Worm (Caenorhabditis elegans) whole organism, L4 larva: ENCODE data around the gene W01F3.2.

Experiments
- F10B5.3 ChIP-seq: sonication (generic microtip); optimal IDR thresholded peaks from 2 replicates; lab custom pipeline; 2016; ENCODE audit warnings: mild to moderate bottlenecking, missing genetic modification characterization, missing compliant biosample characterization
- F26F4.8 ChIP-seq: fragments of 200-800 bp; sonication (Bioruptor generic); conservative IDR thresholded peaks from 2 replicates; pipeline ENCODE4 v1.3.6; 2022; ENCODE audit warnings: missing genetic modification characterization, missing compliant biosample characterization
- F49E8.2 ChIP-seq: sonication (generic microtip); optimal IDR thresholded peaks from 2 replicates; lab custom pipeline; 2016; ENCODE audit warnings: missing compliant biosample characterization, mild to moderate bottlenecking, missing genetic modification characterization, borderline replicate concordance
- R02D3.7 ChIP-seq: fragments of 150-350 bp; sonication (generic microtip); optimal IDR thresholded peaks from 3 replicates; lab custom pipeline; 2014; ENCODE audit warnings: missing biosample characterization, missing genetic modification characterization
- T20F7.1 ChIP-seq: fragments of 200-800 bp; sonication (Bioruptor generic); optimal IDR thresholded peaks from 2 replicates; lab custom pipeline; 2018; ENCODE audit warnings: mild to moderate bottlenecking, missing genetic modification characterization, missing compliant biosample characterization
- Y5F2A.4 ChIP-seq: fragments of 200-800 bp; sonication (Bioruptor generic); optimal IDR thresholded peaks from 2 replicates; lab custom pipeline; 2018; ENCODE audit warnings: mild to moderate bottlenecking, missing genetic modification characterization, missing compliant biosample characterization
- ZK546.5 ChIP-seq, 2 experiments: sonication (generic microtip); optimal IDR thresholded peaks; 2 replicates each; lab custom pipeline; 2017; ENCODE audit warnings: missing biosample characterization in 2 of 2, missing genetic modification characterization in 2 of 2
- aha-1 ChIP-seq: fragments of 150-350 bp; peaks from one replicate; lab custom pipeline; 2014; ENCODE audit warnings: missing biosample characterization, missing genetic modification characterization
- ama-1 ChIP-seq: fragments of 150-350 bp; optimal IDR thresholded peaks from 2 replicates; lab custom pipeline; 2014; ENCODE audit warnings: inconsistent platforms, mixed read lengths
- ceh-20 ChIP-seq: fragments of 200-800 bp; sonication (Bioruptor generic); IDR thresholded peaks from 2 replicates; pipeline ENCODE4 v1.3.6; 2022; ENCODE audit warnings: missing genetic modification reagents, missing genetic modification characterization, missing compliant biosample characterization
- ceh-62 ChIP-seq: sonication (generic microtip); optimal IDR thresholded peaks from 2 replicates; lab custom pipeline; 2017; ENCODE audit warnings: missing biosample characterization, missing genetic modification characterization
- ces-1 ChIP-seq: fragments of 150-350 bp; sonication (generic microtip); optimal IDR thresholded peaks from 4 replicates; lab custom pipeline; 2014; ENCODE audit warnings: missing biosample characterization, missing genetic modification reagents, missing genetic modification characterization
- ctbp-1 ChIP-seq: fragments of 200-800 bp; sonication (Bioruptor generic); IDR thresholded peaks from 2 replicates; pipeline ENCODE4 v1.3.6; 2022; ENCODE audit warnings: missing genetic modification reagents, missing genetic modification characterization, missing compliant biosample characterization
- daf-8 ChIP-seq: fragments of 200-800 bp; sonication (Bioruptor generic); IDR thresholded peaks from 2 replicates; pipeline ENCODE4 v1.3.6; 2022; ENCODE audit warnings: missing genetic modification characterization, missing compliant biosample characterization
- dmd-9 ChIP-seq: fragments of 200-800 bp; sonication (Bioruptor generic); IDR thresholded peaks from 2 replicates; pipeline ENCODE4 v1.3.6; 2022; ENCODE audit warnings: missing genetic modification reagents, missing genetic modification characterization, missing compliant biosample characterization
- duxl-1 ChIP-seq: sonication (generic microtip); optimal IDR thresholded peaks from 2 replicates; lab custom pipeline; 2016; ENCODE audit warnings: mild to moderate bottlenecking, missing genetic modification characterization, moderate library complexity, missing compliant biosample characterization; ENCODE audit not compliant: poor library complexity
- gei-8 ChIP-seq: fragments of 200-800 bp; sonication (Bioruptor generic); optimal IDR thresholded peaks from 2 replicates; lab custom pipeline; 2018; ENCODE audit warnings: mild to moderate bottlenecking, missing genetic modification characterization, missing compliant biosample characterization
- hlh-30 ChIP-seq: sonication (generic microtip); optimal IDR thresholded peaks from 2 replicates; lab custom pipeline; 2017; ENCODE audit warnings: antibody characterized with exemption, mild to moderate bottlenecking, missing genetic modification characterization, missing compliant biosample characterization; ENCODE audit not compliant: insufficient read depth
- lin-29 ChIP-seq: fragments of 200-800 bp; sonication (Bioruptor generic); IDR thresholded peaks from 2 replicates; pipeline ENCODE4 v1.3.6; 2022; ENCODE audit warnings: missing genetic modification reagents, missing genetic modification characterization, missing compliant biosample characterization
- madf-5 ChIP-seq, 2 experiments: fragments of 200-800 bp; sonication (Bioruptor generic); IDR thresholded peaks; 2 replicates each; pipeline ENCODE4 v1.3.6; 2022; ENCODE audit warnings: missing compliant biosample characterization in 2 of 2, missing genetic modification characterization in 2 of 2
- mep-1 ChIP-seq: fragments of 150-350 bp; sonication (generic microtip); optimal IDR thresholded peaks from 3 replicates; lab custom pipeline; 2014; ENCODE audit warnings: missing biosample characterization, missing genetic modification characterization
- mxl-3 ChIP-seq: fragments of 200-800 bp; sonication (Bioruptor generic); optimal IDR thresholded peaks from 2 replicates; lab custom pipeline; 2018; ENCODE audit warnings: mild to moderate bottlenecking, missing genetic modification characterization, missing compliant biosample characterization
- nhr-102 ChIP-seq: sonication (generic microtip); optimal IDR thresholded peaks from 2 replicates; lab custom pipeline; 2016; ENCODE audit warnings: mild to moderate bottlenecking, missing genetic modification characterization, moderate library complexity, missing compliant biosample characterization
- nhr-25 ChIP-seq: sonication (generic microtip); optimal IDR thresholded peaks from 2 replicates; lab custom pipeline; 2017; ENCODE audit warnings: missing genetic modification characterization, mild to moderate bottlenecking, missing compliant biosample characterization, antibody characterized with exemption, moderate library complexity, borderline replicate concordance; ENCODE audit not compliant: insufficient read depth
- nhr-28 ChIP-seq: fragments of 150-350 bp; optimal IDR thresholded peaks from 2 replicates; lab custom pipeline; 2014; ENCODE audit warnings: missing biosample characterization, missing genetic modification characterization
- nhr-41 ChIP-seq: fragments of 200-800 bp; sonication (Bioruptor generic); IDR thresholded peaks from 2 replicates; pipeline ENCODE4 v1.3.6; 2022; ENCODE audit warnings: missing genetic modification reagents, missing genetic modification characterization, missing compliant biosample characterization
- nhr-6 ChIP-seq: fragments of 150-350 bp; optimal IDR thresholded peaks from 2 replicates; lab custom pipeline; 2014; ENCODE audit warnings: missing biosample characterization, missing genetic modification characterization
- nhr-76 ChIP-seq: fragments of 150-350 bp; optimal IDR thresholded peaks from 2 replicates; lab custom pipeline; 2014; ENCODE audit warnings: missing biosample characterization, missing genetic modification characterization
- pha-4 ChIP-seq, 2 experiments: fragments of 150-350 bp in 1 of 2; fragments of 200-800 bp in 1 of 2; sonication (Bioruptor generic) in 1 of 2; IDR thresholded peaks in 1 of 2; optimal IDR thresholded peaks in 1 of 2; 2 replicates each; pipeline versions ENCODE4 v1.3.6 to Lab custom; 2014 to 2022; ENCODE audit warnings: missing genetic modification characterization in 2 of 2, missing genetic modification reagents in 2 of 2, missing biosample characterization in 1 of 2, missing compliant biosample characterization in 1 of 2
- saeg-2 ChIP-seq: fragments of 200-800 bp; sonication (Bioruptor generic); IDR thresholded peaks from 2 replicates; pipeline ENCODE4 v1.3.6; 2022; ENCODE audit warnings: missing genetic modification reagents, missing genetic modification characterization, missing compliant biosample characterization
- sdz-12 ChIP-seq: fragments of 200-800 bp; sonication (Bioruptor generic); optimal IDR thresholded peaks from 2 replicates; lab custom pipeline; 2018; ENCODE audit warnings: mild to moderate bottlenecking, missing genetic modification characterization, missing compliant biosample characterization
- spr-1 ChIP-seq: sonication (generic microtip); optimal IDR thresholded peaks from 2 replicates; lab custom pipeline; 2016; ENCODE audit warnings: mild to moderate bottlenecking, missing genetic modification characterization, missing compliant biosample characterization
- tra-1 ChIP-seq: fragments of 200-800 bp; sonication (Bioruptor generic); IDR thresholded peaks from 2 replicates; pipeline ENCODE4 v1.3.6; 2022; ENCODE audit warnings: missing genetic modification reagents, missing genetic modification characterization, missing compliant biosample characterization
- zfp-2 ChIP-seq: sonication (generic microtip); optimal IDR thresholded peaks from 2 replicates; lab custom pipeline; 2016; ENCODE audit warnings: mild to moderate bottlenecking, missing genetic modification characterization, missing compliant biosample characterization
- ztf-11 ChIP-seq: fragments of 150-350 bp; optimal IDR thresholded peaks from 2 replicates; lab custom pipeline; 2014; ENCODE audit warnings: missing biosample characterization, missing genetic modification characterization
- ztf-7 ChIP-seq: fragments of 150-350 bp; optimal IDR thresholded peaks from 2 replicates; lab custom pipeline; 2014; ENCODE audit warnings: missing biosample characterization, missing genetic modification characterization

The W01F3.2 gene

ce11 chrV:20689481-20690039 lies 29.4 kb downstream of the W01F3.2 start, which contains the start of gene F53F8.3:
F53F8.3 (minus strand) TSS chrV:20689531.
- TF ChIP-seq gei-8 (no peak), T20F7.1 (GFP tag; lab: Kevin White, UChicago) (no peak), zfp-2 (tag; lab: Kevin White, UChicago) (no peak), nhr-6 (tag; lab: Kevin White, UChicago) (no peak), ceh-62 (tag; lab: Kevin White, UChicago) (no peak), ces-1 (GFP tag; lab: Kevin White, UChicago) (no peak), spr-1 (tag; lab: Kevin White, UChicago) (no peak), R02D3.7 (tag; lab: Kevin White, UChicago) (no peak), ctbp-1 (GFP tag; lab: Robert Waterston, UW) (no peak), nhr-76 (no peak), ZK546.5 (tag; optimal IDR thresholded peaks at IDR 0.05; lab: Kevin White, UChicago) (no peak), nhr-41 (GFP tag; lab: Robert Waterston, UW) (no peak), daf-8 (GFP tag; lab: Robert Waterston, UW) (no peak), F26F4.8 (GFP tag; lab: Robert Waterston, UW) (no peak), Y5F2A.4 (GFP tag; lab: Kevin White, UChicago) (no peak), dmd-9 (GFP tag; lab: Robert Waterston, UW) (no peak)
- TF ChIP-seq, all 104 proteins: peak for 0

- no peak for TF ChIP-seq aha-1 (tag; lab: Kevin White, UChicago)
- TF ChIP-seq pha-4 (GFP tag; IDR thresholded peaks at IDR 0.05; lab: Robert Waterston, UW) = no peak
- TF ChIP-seq pha-4 (tag; optimal IDR thresholded peaks at IDR 0.05; lab: Kevin White, UChicago) = no peak
- TF ChIP-seq nhr-102 (tag; lab: Kevin White, UChicago) = no peak
- no peak for TF ChIP-seq ztf-7 (tag; lab: Kevin White, UChicago)
- no peak for TF ChIP-seq madf-5 (GFP tag; IDR thresholded peaks at IDR 0.05; lab: Robert Waterston, UW)
- no peak for TF ChIP-seq F10B5.3 (tag; lab: Kevin White, UChicago)
- TF ChIP-seq ama-1 = no peak
- no peak for TF ChIP-seq ztf-11 (tag; lab: Kevin White, UChicago)
- TF ChIP-seq F49E8.2 (tag; lab: Kevin White, UChicago) = no peak
- TF ChIP-seq duxl-1 (tag; lab: Kevin White, UChicago) = no peak
Measured at ce11 chrV:20691585-20691984, 31.5 kb downstream of the W01F3.2 start, which contains the start of gene F53F8.4. F53F8.4 (minus strand) TSS chrV:20691685.

ce11 chrV:20692903-20693302 lies 32.8 kb downstream of the W01F3.2 start:
- TF ChIP-seq lin-29 (no peak), mxl-3 (GFP tag; lab: Kevin White, UChicago) (no peak), tra-1 (GFP tag; lab: Robert Waterston, UW) (peak; percentile 42; the same call in 1 of the 2 replicates), mep-1 (tag; lab: Kevin White, UChicago) (peak; percentile 1), sdz-12 (GFP tag; lab: Kevin White, UChicago) (no peak), nhr-25 (tag; lab: Kevin White, UChicago) (peak; percentile 42), dmd-9 (GFP tag; lab: Robert Waterston, UW) (no peak), ceh-20 (GFP tag; lab: Robert Waterston, UW) (no peak), saeg-2 (no peak), hlh-30 (tag; lab: Kevin White, UChicago) (peak; percentile 45), nhr-28 (tag; lab: Kevin White, UChicago) (peak; percentile 28)
